Worm (Caenorhabditis elegans) whole organism, mixed stage, embryonic: Measurements from ENCODE around the gene tbck-1.

Source experiments
- M03D4.4 ChIP-seq: sonication (generic microtip); optimal IDR thresholded peaks from 2 replicates; lab custom pipeline; 2017; ENCODE audit warnings: mild to moderate bottlenecking, missing genetic modification characterization, missing compliant biosample characterization
- bed-3 ChIP-seq: fragments of 200-800 bp; sonication (Bioruptor generic); optimal IDR thresholded peaks from 3 replicates; lab custom pipeline; 2018; ENCODE audit warnings: mild to moderate bottlenecking, missing genetic modification characterization, moderate library complexity, missing compliant biosample characterization
- ceh-39 ChIP-seq: fragments of 150-350 bp; optimal IDR thresholded peaks from 2 replicates; lab custom pipeline; 2014; ENCODE audit warnings: missing biosample characterization, missing genetic modification characterization
- ceh-43 ChIP-seq: fragments of 200-800 bp; sonication (Bioruptor generic); optimal IDR thresholded peaks from 2 replicates; lab custom pipeline; 2018; ENCODE audit warnings: mild to moderate bottlenecking, missing genetic modification characterization, moderate library complexity, missing compliant biosample characterization
- ceh-83 ChIP-seq: fragments of 200-800 bp; sonication (Bioruptor generic); optimal IDR thresholded peaks from 2 replicates; lab custom pipeline; 2018; ENCODE audit warnings: mild to moderate bottlenecking, missing genetic modification characterization, missing compliant biosample characterization
- ces-1 ChIP-seq: fragments of 150-350 bp; optimal IDR thresholded peaks from 2 replicates; lab custom pipeline; 2014; ENCODE audit warnings: missing biosample characterization, missing genetic modification reagents, missing genetic modification characterization
- cnd-1 ChIP-seq: fragments of 200-800 bp; sonication (Bioruptor generic); optimal IDR thresholded peaks from 2 replicates; lab custom pipeline; 2018; ENCODE audit warnings: mild to moderate bottlenecking, missing genetic modification characterization, missing compliant biosample characterization
- drap-1 ChIP-seq: fragments of 200-800 bp; sonication (Bioruptor generic); optimal IDR thresholded peaks from 3 replicates; lab custom pipeline; 2018; ENCODE audit warnings: mild to moderate bottlenecking, missing genetic modification characterization, missing compliant biosample characterization
- elt-1 ChIP-seq: sonication (generic microtip); optimal IDR thresholded peaks from 2 replicates; lab custom pipeline; 2017; ENCODE audit warnings: missing genetic modification characterization, mild to moderate bottlenecking, missing compliant biosample characterization, antibody characterized with exemption, moderate library complexity, borderline replicate concordance; ENCODE audit not compliant: insufficient read depth
- flh-1 ChIP-seq: fragments of 200-800 bp; sonication (Bioruptor generic); optimal IDR thresholded peaks from 2 replicates; lab custom pipeline; 2018; ENCODE audit warnings: mild to moderate bottlenecking, missing genetic modification characterization, moderate library complexity, missing compliant biosample characterization
- ham-2 ChIP-seq: fragments of 200-800 bp; sonication (Bioruptor generic); optimal IDR thresholded peaks from 2 replicates; lab custom pipeline; 2018; ENCODE audit warnings: mild to moderate bottlenecking, missing genetic modification characterization, missing compliant biosample characterization
- hlh-1 ChIP-seq: fragments of 150-350 bp; optimal IDR thresholded peaks from 2 replicates; lab custom pipeline; 2014; ENCODE audit warnings: missing biosample characterization, missing genetic modification reagents, missing genetic modification characterization
- lin-13 ChIP-seq: fragments of 150-350 bp; optimal IDR thresholded peaks from 2 replicates; lab custom pipeline; 2014; ENCODE audit warnings: missing biosample characterization, missing genetic modification characterization
- lin-32 ChIP-seq: fragments of 200-800 bp; sonication (Bioruptor generic); optimal IDR thresholded peaks from 2 replicates; lab custom pipeline; 2018; ENCODE audit warnings: mild to moderate bottlenecking, missing genetic modification characterization, missing compliant biosample characterization
- lsy-2 ChIP-seq: fragments of 150-350 bp; optimal IDR thresholded peaks from 2 replicates; lab custom pipeline; 2014; ENCODE audit warnings: missing biosample characterization, missing genetic modification characterization
- mab-5 ChIP-seq: fragments of 150-350 bp; optimal IDR thresholded peaks from 2 replicates; lab custom pipeline; 2014; ENCODE audit warnings: missing biosample characterization, missing genetic modification characterization
- mep-1 ChIP-seq: fragments of 150-350 bp; optimal IDR thresholded peaks from 2 replicates; lab custom pipeline; 2017; ENCODE audit warnings: missing biosample characterization, missing genetic modification reagents, missing genetic modification characterization, inconsistent platforms
- mls-2 ChIP-seq: sonication (generic microtip); optimal IDR thresholded peaks from 2 replicates; lab custom pipeline; 2016; ENCODE audit warnings: mild to moderate bottlenecking, missing genetic modification characterization, moderate library complexity, missing compliant biosample characterization
- nhr-12 ChIP-seq: fragments of 150-350 bp; optimal IDR thresholded peaks from 2 replicates; lab custom pipeline; 2014; ENCODE audit warnings: missing biosample characterization, missing genetic modification characterization
- nhr-28 ChIP-seq: fragments of 150-350 bp; optimal IDR thresholded peaks from 2 replicates; lab custom pipeline; 2014; ENCODE audit warnings: missing biosample characterization, missing genetic modification characterization
- pha-4 ChIP-seq: fragments of 150-350 bp; optimal IDR thresholded peaks from 2 replicates; lab custom pipeline; 2018; ENCODE audit warnings: missing biosample characterization, missing genetic modification reagents, missing genetic modification characterization
- sem-2 ChIP-seq: fragments of 200-800 bp; sonication (Bioruptor generic); optimal IDR thresholded peaks from 2 replicates; lab custom pipeline; 2018; ENCODE audit warnings: mild to moderate bottlenecking, missing genetic modification characterization, missing compliant biosample characterization
- snpc-4 ChIP-seq: fragments of 150-350 bp; optimal IDR thresholded peaks from 2 replicates; lab custom pipeline; 2014; ENCODE audit warnings: missing biosample characterization, missing genetic modification characterization
- sptf-1 ChIP-seq: sonication (generic microtip); optimal IDR thresholded peaks from 2 replicates; lab custom pipeline; 2017; ENCODE audit warnings: mild to moderate bottlenecking, missing genetic modification characterization, moderate library complexity, missing compliant biosample characterization
- tbx-8 ChIP-seq: fragments of 200-800 bp; sonication (Bioruptor generic); optimal IDR thresholded peaks from 2 replicates; lab custom pipeline; 2018; ENCODE audit warnings: mild to moderate bottlenecking, missing genetic modification characterization, moderate library complexity, missing compliant biosample characterization
- unc-120 ChIP-seq: sonication (generic microtip); optimal IDR thresholded peaks from 2 replicates; lab custom pipeline; 2017; ENCODE audit warnings: missing genetic modification characterization, missing compliant biosample characterization; ENCODE audit not compliant: poor library complexity, severe bottlenecking
- unc-39 ChIP-seq: fragments of 150-350 bp; optimal IDR thresholded peaks from 2 replicates; lab custom pipeline; 2014; ENCODE audit warnings: missing biosample characterization, missing genetic modification characterization
- unc-62 ChIP-seq: fragments of 150-350 bp; optimal IDR thresholded peaks from 2 replicates; lab custom pipeline; 2014; ENCODE audit warnings: missing biosample characterization, missing genetic modification reagents, missing genetic modification characterization
- zip-8 ChIP-seq: fragments of 150-350 bp; optimal IDR thresholded peaks from 2 replicates; lab custom pipeline; 2014; ENCODE audit warnings: missing biosample characterization, missing genetic modification characterization
- ztf-11 ChIP-seq: fragments of 150-350 bp; optimal IDR thresholded peaks from 2 replicates; lab custom pipeline; 2014; ENCODE audit warnings: missing biosample characterization, missing genetic modification characterization

The tbck-1 gene

ce11 chrII:4867476-4867875 lies 39.1 kb downstream of the tbck-1 start, which contains the start of gene col-17:
TSS of gene col-17 (minus strand) at chrII:4867576.
- no peak for TF ChIP-seq ceh-43
- TF ChIP-seq drap-1 (GFP tag; lab: Kevin White, UChicago): no peak
- no peak for TF ChIP-seq bed-3 (GFP tag; lab: Kevin White, UChicago)
- TF ChIP-seq ces-1 (GFP tag; lab: Kevin White, UChicago): no peak
- TF ChIP-seq tbx-8 (GFP tag; lab: Kevin White, UChicago): no peak

ce11 chrII:4869793-4870343 lies 41.5 kb downstream of the tbck-1 start:
- TF ChIP-seq ham-2 (GFP tag; lab: Kevin White, UChicago) (no peak), ztf-11 (tag; lab: Kevin White, UChicago) (no peak), elt-1 (tag; lab: Kevin White, UChicago) (no peak), mep-1 (tag; lab: Kevin White, UChicago) (no peak), sem-2 (GFP tag; lab: Kevin White, UChicago) (no peak), sptf-1 (tag; lab: Kevin White, UChicago) (no peak), hlh-1 (tag; lab: Kevin White, UChicago) (no peak), mls-2 (no peak), ceh-39 (no peak), lin-13 (tag; lab: Kevin White, UChicago) (no peak), ces-1 (GFP tag; lab: Kevin White, UChicago) (no peak), drap-1 (GFP tag; lab: Kevin White, UChicago) (no peak), ceh-43 (no peak), ceh-83 (no peak), mab-5 (tag; lab: Kevin White, UChicago) (no peak)

DNA sequence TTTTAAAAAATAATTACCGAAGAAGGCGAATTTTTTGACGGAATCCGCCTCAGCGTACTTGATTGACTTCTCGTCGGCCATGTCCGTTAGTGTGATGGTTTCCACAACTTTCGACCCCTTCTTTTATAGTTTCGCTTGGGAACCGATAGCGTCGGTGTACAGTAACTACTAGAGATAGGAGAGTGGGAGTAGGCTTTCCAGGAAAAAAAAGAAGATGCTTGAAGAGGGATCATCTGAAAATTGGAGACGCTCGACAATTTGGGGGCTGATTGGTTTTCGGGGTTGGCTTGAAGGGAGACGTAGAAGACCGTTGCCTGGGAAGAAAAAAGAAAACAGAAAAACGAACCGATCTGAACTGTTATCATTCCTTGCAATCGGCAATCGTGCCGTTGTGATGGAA lies 42.3 kb downstream of the tbck-1 start, which contains the start of gene col-20:
col-20 (minus strand) TSS at position 101 of the 400 bp plus-strand sequence.
- TF ChIP-seq ces-1 (GFP tag; lab: Kevin White, UChicago) (no peak), zip-8 (tag; lab: Kevin White, UChicago) (no peak), ceh-43 (no peak)

DNA sequence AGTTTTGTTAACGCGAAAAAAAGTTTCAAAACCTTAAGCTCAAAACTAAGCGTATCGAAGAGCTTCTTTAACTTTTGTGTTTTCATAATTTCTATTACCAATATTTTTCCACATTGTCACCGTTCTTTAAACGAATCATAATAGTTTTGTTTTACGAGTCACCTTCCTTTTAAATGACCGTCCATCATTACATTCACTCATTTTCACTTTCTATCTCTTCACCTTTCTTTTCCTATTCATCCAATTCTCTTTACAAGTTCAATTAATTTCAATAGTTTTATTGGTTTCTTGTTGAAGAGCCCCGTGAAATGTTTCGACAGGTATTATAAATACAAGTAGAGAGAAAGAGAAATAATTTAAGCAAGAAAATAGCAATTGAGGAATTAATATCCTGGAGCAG lies 43.5 kb downstream of the tbck-1 start:
- no peak for TF ChIP-seq flh-1 (GFP tag; lab: Kevin White, UChicago)
- no peak for TF ChIP-seq sem-2 (GFP tag; lab: Kevin White, UChicago)
- TF ChIP-seq zip-8 (tag; lab: Kevin White, UChicago): no peak
- TF ChIP-seq lin-13 (tag; lab: Kevin White, UChicago): no peak
- no peak for TF ChIP-seq mab-5 (tag; lab: Kevin White, UChicago)

DNA sequence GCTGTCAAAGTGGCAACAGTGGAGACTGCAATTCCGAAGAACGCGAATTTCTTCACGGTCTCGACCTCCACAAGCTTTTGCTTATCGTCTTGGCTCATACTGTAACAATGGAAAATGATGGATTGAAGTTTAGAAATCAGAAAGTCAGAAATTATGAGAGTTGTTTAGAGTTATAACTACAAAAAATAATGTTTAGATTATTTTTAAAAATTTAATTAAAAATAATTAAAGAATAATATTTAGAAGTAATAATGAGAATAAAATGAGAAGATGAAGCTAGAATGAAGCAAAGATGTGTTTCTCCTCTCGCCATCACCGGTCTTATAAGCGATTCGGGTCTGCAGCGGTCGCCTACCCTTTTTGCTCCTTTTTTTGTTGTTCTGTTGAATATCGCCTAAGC lies 44.7 kb downstream of the tbck-1 start, which contains the start of gene col-73:
col-73 (minus strand) TSS at position 101 of the 400 bp plus-strand sequence.
- TF ChIP-seq unc-120 (tag; lab: Kevin White, UChicago) (no peak), nhr-28 (tag; lab: Kevin White, UChicago) (no peak)

ce11 chrII:4874335-4874861 lies 46.0 kb downstream of the tbck-1 start, which contains the start of gene F11G11.15:
TSS of gene F11G11.15 (plus strand) at chrII:4874845.
- TF ChIP-seq drap-1 (GFP tag; lab: Kevin White, UChicago) (no peak), mep-1 (tag; lab: Kevin White, UChicago) (no peak), lsy-2 (tag; lab: Kevin White, UChicago) (no peak), lin-32 (no peak), zip-8 (tag; lab: Kevin White, UChicago) (no peak), unc-62 (GFP tag; lab: Kevin White, UChicago) (no peak)

DNA sequence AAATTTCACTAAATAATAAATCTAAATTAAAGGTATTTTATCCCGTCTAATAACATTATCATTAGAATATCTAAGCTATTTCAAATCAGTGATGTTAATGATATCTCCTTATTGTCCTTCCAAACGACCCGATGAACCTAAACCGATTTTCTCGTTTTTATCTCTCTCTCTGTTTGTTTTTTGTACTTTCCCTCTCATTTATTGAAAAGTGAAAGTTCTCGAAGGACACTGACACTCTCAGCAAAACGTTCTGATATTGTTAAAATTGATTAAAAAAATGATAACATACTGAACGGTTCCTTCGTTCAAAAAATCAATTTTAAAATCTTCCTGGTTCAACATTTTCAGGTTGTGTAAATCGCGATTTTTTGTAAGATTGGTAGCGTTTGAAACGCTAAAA lies 47.7 kb downstream of the tbck-1 start, which contains the start of gene F11G11.13:
F11G11.13 (minus strand) TSS at position 89 of the 400 bp plus-strand sequence.
- no peak for TF ChIP-seq elt-1 (tag; lab: Kevin White, UChicago)
- no peak for TF ChIP-seq tbx-8 (GFP tag; lab: Kevin White, UChicago)
- no peak for TF ChIP-seq ceh-39
- TF ChIP-seq M03D4.4 (tag; lab: Kevin White, UChicago): no peak
- TF ChIP-seq unc-62 (GFP tag; lab: Kevin White, UChicago): no peak
- TF ChIP-seq bed-3 (GFP tag; lab: Kevin White, UChicago): no peak
- no peak for TF ChIP-seq snpc-4
- no peak for TF ChIP-seq ztf-11 (tag; lab: Kevin White, UChicago)
- no peak for TF ChIP-seq nhr-12 (tag; lab: Kevin White, UChicago)
- TF ChIP-seq pha-4 (tag; lab: Kevin White, UChicago): no peak
- TF ChIP-seq ceh-43: no peak
- TF ChIP-seq lsy-2 (tag; lab: Kevin White, UChicago): no peak
- no peak for TF ChIP-seq lin-32
- TF ChIP-seq unc-39: no peak
- TF ChIP-seq cnd-1: no peak
- no peak for TF ChIP-seq nhr-28 (tag; lab: Kevin White, UChicago)
- TF ChIP-seq hlh-1 (tag; lab: Kevin White, UChicago): no peak
